Worm (Caenorhabditis elegans) whole organism, L3 larva: ENCODE results near the gene F42E8.1.

Experiments used
- R02D3.7 ChIP-seq: fragments of 150-350 bp; optimal IDR thresholded peaks from 2 replicates; lab custom pipeline; 2014; ENCODE audit warnings: missing biosample characterization, missing genetic modification characterization
- ZK546.5 ChIP-seq: sonication (generic microtip); optimal IDR thresholded peaks from 2 replicates; lab custom pipeline; 2017; ENCODE audit warnings: missing biosample characterization, missing genetic modification characterization
- ama-1 ChIP-seq: fragments of 150-350 bp; optimal IDR thresholded peaks from 2 replicates; lab custom pipeline; 2018
- ceh-16 ChIP-seq: sonication (generic microtip); optimal IDR thresholded peaks from 2 replicates; lab custom pipeline; 2017; ENCODE audit warnings: missing biosample characterization, missing genetic modification characterization
- ceh-28 ChIP-seq: fragments of 150-350 bp; optimal IDR thresholded peaks from 2 replicates; lab custom pipeline; 2014; ENCODE audit warnings: missing biosample characterization, missing genetic modification reagents, missing genetic modification characterization
- ceh-9 ChIP-seq: sonication (generic microtip); optimal IDR thresholded peaks from 2 replicates; lab custom pipeline; 2018; ENCODE audit warnings: missing biosample characterization, missing genetic modification characterization
- daf-12 ChIP-seq: fragments of 150-350 bp; optimal IDR thresholded peaks from 2 replicates; lab custom pipeline; 2014; ENCODE audit warnings: missing biosample characterization, missing genetic modification reagents, missing genetic modification characterization
- egl-27 ChIP-seq: sonication (generic microtip); optimal IDR thresholded peaks from 4 replicates; lab custom pipeline; 2017; ENCODE audit warnings: missing biosample characterization, missing genetic modification reagents, missing genetic modification characterization
- egl-5 ChIP-seq: fragments of 150-350 bp; optimal IDR thresholded peaks from 2 replicates; lab custom pipeline; 2017; ENCODE audit warnings: missing biosample characterization, missing genetic modification reagents, missing genetic modification characterization, inconsistent platforms
- elt-1 ChIP-seq: fragments of 150-350 bp; optimal IDR thresholded peaks from 2 replicates; lab custom pipeline; 2014; ENCODE audit warnings: missing biosample characterization, missing genetic modification characterization
- elt-2 ChIP-seq: sonication (generic microtip); optimal IDR thresholded peaks from 2 replicates; lab custom pipeline; 2016; ENCODE audit warnings: missing genetic modification reagents, mild to moderate bottlenecking, missing genetic modification characterization, missing compliant biosample characterization
- elt-3 ChIP-seq, 3 experiments: fragments of 150-350 bp in 1 of 3; sonication (generic microtip) in 2 of 3; optimal IDR thresholded peaks; 2 replicates in 2 of 3; 4 replicates in 1 of 3; lab custom pipeline; 2014 to 2017; ENCODE audit warnings: missing biosample characterization in 3 of 3, missing genetic modification characterization in 3 of 3
- eor-1 ChIP-seq, 2 experiments: fragments of 150-350 bp; optimal IDR thresholded peaks; 2 replicates each; lab custom pipeline; 2014 to 2018; ENCODE audit warnings: missing biosample characterization in 2 of 2, missing genetic modification characterization in 2 of 2
- fkh-10 ChIP-seq: sonication (generic microtip); optimal IDR thresholded peaks from 2 replicates; lab custom pipeline; 2017; ENCODE audit warnings: missing biosample characterization, missing genetic modification reagents, missing genetic modification characterization
- fos-1 ChIP-seq: fragments of 150-350 bp; optimal IDR thresholded peaks from 2 replicates; lab custom pipeline; 2014; ENCODE audit warnings: missing biosample characterization, missing genetic modification characterization
- lin-15B ChIP-seq: fragments of 150-350 bp; optimal IDR thresholded peaks from 2 replicates; lab custom pipeline; 2014; ENCODE audit warnings: missing biosample characterization, missing genetic modification characterization
- lin-39 ChIP-seq: fragments of 150-350 bp; optimal IDR thresholded peaks from 2 replicates; lab custom pipeline; 2018; ENCODE audit warnings: missing biosample characterization, missing genetic modification reagents, missing genetic modification characterization
- lsy-12 ChIP-seq: sonication (generic microtip); optimal IDR thresholded peaks from 2 replicates; lab custom pipeline; 2016; ENCODE audit warnings: mild to moderate bottlenecking, missing genetic modification characterization, missing compliant biosample characterization
- mdl-1 ChIP-seq: fragments of 150-350 bp; optimal IDR thresholded peaks from 2 replicates; lab custom pipeline; 2014; ENCODE audit warnings: missing biosample characterization, missing genetic modification characterization
- mml-1 ChIP-seq: fragments of 150-350 bp; sonication (generic microtip); optimal IDR thresholded peaks from 3 replicates; lab custom pipeline; 2014; ENCODE audit warnings: missing biosample characterization, missing genetic modification characterization
- nfya-1 ChIP-seq: sonication (generic microtip); optimal IDR thresholded peaks from 2 replicates; lab custom pipeline; 2017; ENCODE audit warnings: missing genetic modification characterization, mild to moderate bottlenecking, missing compliant biosample characterization, antibody characterized with exemption, moderate library complexity; ENCODE audit not compliant: insufficient read depth
- nhr-11 ChIP-seq: fragments of 150-350 bp; optimal IDR thresholded peaks from 2 replicates; lab custom pipeline; 2014; ENCODE audit warnings: missing biosample characterization, missing genetic modification characterization
- nhr-12 ChIP-seq: fragments of 150-350 bp; optimal IDR thresholded peaks from 2 replicates; lab custom pipeline; 2014; ENCODE audit warnings: missing biosample characterization, missing genetic modification characterization
- nhr-23 ChIP-seq: fragments of 150-350 bp; optimal IDR thresholded peaks from 2 replicates; lab custom pipeline; 2014; ENCODE audit warnings: missing biosample characterization, missing genetic modification reagents, missing genetic modification characterization
- nhr-237 ChIP-seq: fragments of 150-350 bp; optimal IDR thresholded peaks from 2 replicates; lab custom pipeline; 2014; ENCODE audit warnings: missing biosample characterization, missing genetic modification characterization
- nhr-28 ChIP-seq: fragments of 150-350 bp; optimal IDR thresholded peaks from 2 replicates; lab custom pipeline; 2014; ENCODE audit warnings: missing biosample characterization, missing genetic modification characterization
- nhr-43 ChIP-seq: sonication (generic microtip); optimal IDR thresholded peaks from 2 replicates; lab custom pipeline; 2016; ENCODE audit warnings: mild to moderate bottlenecking, missing genetic modification characterization, missing compliant biosample characterization; ENCODE audit not compliant: poor library complexity, severe bottlenecking
- nhr-67 ChIP-seq: fragments of 150-350 bp; optimal IDR thresholded peaks from 2 replicates; lab custom pipeline; 2014; ENCODE audit warnings: missing biosample characterization, missing genetic modification characterization
- nhr-76 ChIP-seq: fragments of 150-350 bp; sonication (generic microtip); optimal IDR thresholded peaks from 5 replicates; lab custom pipeline; 2014; ENCODE audit warnings: missing biosample characterization, missing genetic modification characterization
- nhr-77 ChIP-seq: fragments of 150-350 bp; optimal IDR thresholded peaks from 2 replicates; lab custom pipeline; 2014; ENCODE audit warnings: missing biosample characterization, missing genetic modification characterization
- pqm-1 ChIP-seq: fragments of 150-350 bp; optimal IDR thresholded peaks from 2 replicates; lab custom pipeline; 2017; ENCODE audit warnings: missing biosample characterization, missing genetic modification characterization, inconsistent platforms
- sea-2 ChIP-seq: fragments of 150-350 bp; sonication (generic microtip); optimal IDR thresholded peaks from 4 replicates; lab custom pipeline; 2014; ENCODE audit warnings: missing biosample characterization, missing genetic modification reagents, missing genetic modification characterization
- snpc-4 ChIP-seq: fragments of 150-350 bp; optimal IDR thresholded peaks from 2 replicates; lab custom pipeline; 2014; ENCODE audit warnings: missing biosample characterization, missing genetic modification characterization
- tbx-2 ChIP-seq: sonication (generic microtip); optimal IDR thresholded peaks from 2 replicates; lab custom pipeline; 2016; ENCODE audit warnings: mild to moderate bottlenecking, missing genetic modification characterization, missing compliant biosample characterization
- unc-39 ChIP-seq: sonication (generic microtip); optimal IDR thresholded peaks from 4 replicates; lab custom pipeline; 2017; ENCODE audit warnings: missing biosample characterization, missing genetic modification characterization
- unc-62 ChIP-seq: fragments of 150-350 bp; sonication (generic microtip); optimal IDR thresholded peaks from 4 replicates; lab custom pipeline; 2014; ENCODE audit warnings: missing biosample characterization, missing genetic modification reagents, missing genetic modification characterization
- zag-1 ChIP-seq: fragments of 150-350 bp; optimal IDR thresholded peaks from 2 replicates; lab custom pipeline; 2014; ENCODE audit warnings: missing biosample characterization, missing genetic modification characterization
- ztf-11 ChIP-seq: fragments of 150-350 bp; optimal IDR thresholded peaks from 2 replicates; lab custom pipeline; 2014; ENCODE audit warnings: missing biosample characterization, missing genetic modification characterization
- ztf-4 ChIP-seq: fragments of 150-350 bp; optimal IDR thresholded peaks from 2 replicates; lab custom pipeline; 2014; ENCODE audit warnings: missing biosample characterization, missing genetic modification characterization

F42E8.1 gene

ce11 chrV:13018761-13019160 is 43.2 kb upstream of the F42E8.1 start, which contains the start of gene fmi-1:
Gene fmi-1, plus strand, starts transcription at chrV:13019061.
- TF ChIP-seq ztf-4 (tag; lab: Kevin White, UChicago) (no peak), ama-1 (lab: Kevin White, UChicago) (no peak), nhr-76 (tag; lab: Kevin White, UChicago) (no peak), egl-27 (tag; lab: Kevin White, UChicago) (no peak), snpc-4 (no peak), nhr-237 (tag; lab: Kevin White, UChicago) (no peak), nhr-67 (tag; lab: Kevin White, UChicago) (no peak), fkh-10 (no peak), lin-39 (tag; lab: Kevin White, UChicago) (no peak), mml-1 (tag; lab: Kevin White, UChicago) (no peak), ZK546.5 (tag; lab: Kevin White, UChicago) (no peak), sea-2 (GFP tag; lab: Kevin White, UChicago) (no peak), ceh-16 (tag; lab: Kevin White, UChicago) (no peak), lin-15B (tag; lab: Kevin White, UChicago) (no peak), ztf-11 (tag; lab: Kevin White, UChicago) (no peak), fos-1 (tag; lab: Kevin White, UChicago) (no peak), nhr-28 (tag; lab: Kevin White, UChicago) (no peak), ceh-28 (no peak), mdl-1 (tag; lab: Kevin White, UChicago) (no peak)

DNA sequence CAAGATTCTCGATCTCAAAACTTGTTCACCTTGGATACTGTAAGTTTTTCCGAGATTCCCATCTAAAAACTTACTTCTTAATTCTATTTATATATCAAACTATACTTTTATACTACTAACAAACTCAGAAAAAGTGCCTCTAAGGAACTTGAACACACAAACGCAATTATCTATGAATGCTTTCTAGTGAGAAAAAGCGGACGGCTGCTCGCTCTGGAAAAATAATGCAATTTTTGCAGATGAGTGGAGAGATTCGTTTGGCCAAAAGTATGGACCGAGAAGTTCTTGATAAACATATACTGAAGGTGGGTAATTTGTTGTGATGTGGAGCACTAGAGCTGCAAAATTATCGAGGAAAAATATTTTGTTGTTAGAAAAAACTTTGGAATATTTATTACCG is 41.9 kb upstream of the F42E8.1 start:
- no peak for TF ChIP-seq pqm-1
- no peak for TF ChIP-seq unc-62 (GFP tag; lab: Kevin White, UChicago)
- TF ChIP-seq nfya-1 (tag; lab: Kevin White, UChicago): no peak
- TF ChIP-seq nhr-11 (tag; lab: Kevin White, UChicago): no peak

DNA sequence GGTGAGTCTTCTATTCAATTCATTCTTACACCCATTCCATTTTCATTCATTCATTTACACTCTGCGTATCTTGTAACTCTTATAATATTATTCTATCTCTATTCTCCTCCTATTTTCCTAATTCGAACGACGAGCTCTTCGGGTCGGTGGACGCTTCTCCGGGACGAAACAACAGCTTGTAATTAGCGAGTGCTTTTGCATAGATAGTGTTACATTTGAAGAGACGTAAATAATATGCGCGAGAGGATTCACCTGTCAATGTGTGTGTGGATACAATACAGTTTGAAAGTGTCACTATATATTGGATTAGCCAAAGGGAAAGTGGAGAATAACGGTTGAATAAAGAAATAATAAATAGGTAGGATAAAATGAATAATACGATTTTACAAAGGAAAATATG is 41.3 kb upstream of the F42E8.1 start:
- TF ChIP-seq elt-1 (tag; lab: Kevin White, UChicago) (no peak), lin-39 (tag; lab: Kevin White, UChicago) (no peak), nhr-11 (tag; lab: Kevin White, UChicago) (no peak), fkh-10 (no peak), zag-1 (tag; lab: Kevin White, UChicago) (no peak), daf-12 (tag; lab: Kevin White, UChicago) (no peak), elt-2 (tag; lab: Kevin White, UChicago) (no peak), lsy-12 (tag; lab: Kevin White, UChicago) (no peak)

- TF ChIP-seq ama-1 (lab: Kevin White, UChicago): no peak
- no peak for TF ChIP-seq egl-5
- TF ChIP-seq nhr-237 (tag; lab: Kevin White, UChicago): no peak
Measured at ce11 chrV:13021540-13021939, 40.4 kb upstream of the F42E8.1 start.

DNA sequence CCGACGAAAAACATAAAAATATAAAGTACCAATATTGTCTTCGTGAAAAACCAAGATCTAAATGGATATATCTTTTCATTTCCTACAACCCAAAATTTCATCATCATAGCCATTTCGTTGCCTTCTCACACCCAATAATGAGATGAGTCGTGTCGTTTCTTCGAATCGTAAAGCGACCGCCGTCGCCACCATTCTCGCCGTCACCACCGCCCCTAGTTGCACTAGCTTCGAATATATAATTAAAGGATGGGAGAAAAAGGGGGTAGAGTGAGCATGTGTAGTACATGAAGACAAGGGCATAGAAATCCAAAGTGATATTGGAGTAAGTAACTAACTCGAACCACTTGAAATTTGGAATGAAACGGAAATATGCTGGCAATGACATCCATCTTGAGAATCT is 39.7 kb upstream of the F42E8.1 start:
- TF ChIP-seq unc-62 (GFP tag; lab: Kevin White, UChicago): no peak

- TF ChIP-seq eor-1 (tag; optimal IDR thresholded peaks at IDR 0.05; lab: Kevin White, UChicago): no peak
- TF ChIP-seq sea-2 (GFP tag; lab: Kevin White, UChicago): no peak
- no peak for TF ChIP-seq R02D3.7 (tag; lab: Kevin White, UChicago)
- no peak for TF ChIP-seq nhr-67 (tag; lab: Kevin White, UChicago)
- no peak for TF ChIP-seq ceh-16 (tag; lab: Kevin White, UChicago)
- no peak for TF ChIP-seq elt-1 (tag; lab: Kevin White, UChicago)
- TF ChIP-seq ceh-9 (tag; lab: Kevin White, UChicago): no peak
- TF ChIP-seq nhr-12: no peak
- TF ChIP-seq fkh-10: no peak
- no peak for TF ChIP-seq unc-39
- no peak for TF ChIP-seq mml-1 (tag; lab: Kevin White, UChicago)
- TF ChIP-seq nhr-23 (tag; lab: Kevin White, UChicago): no peak
- TF ChIP-seq nhr-76 (tag; lab: Kevin White, UChicago): no peak
- TF ChIP-seq nhr-237 (tag; lab: Kevin White, UChicago): no peak
- TF ChIP-seq tbx-2 (tag; lab: Kevin White, UChicago): no peak
- TF ChIP-seq elt-3 (tag; optimal IDR thresholded peaks at IDR 0.05; lab: Kevin White, UChicago): no peak
- TF ChIP-seq lin-15B (tag; lab: Kevin White, UChicago): no peak
- TF ChIP-seq nhr-77 (tag; lab: Kevin White, UChicago): no peak
- no peak for TF ChIP-seq nhr-43 (tag; lab: Kevin White, UChicago)
- no peak for TF ChIP-seq ztf-4 (tag; lab: Kevin White, UChicago)
- TF ChIP-seq, all 47 proteins: peak for 0
Measured at ce11 chrV:13024499-13024898, 37.4 kb upstream of the F42E8.1 start.
